Fruit fly (Drosophila melanogaster): ENCODE data around the gene CG6707.

The CG6707 gene

dm6 chr3L:9853895-9854470 lies 44.4 kb downstream of the CG6707 start (continued):
- TF ChIP-seq CkIIα-i1 (GFP tag; IDR thresholded peaks at IDR 0.05) (no peak), Mad (GFP tag; optimal IDR thresholded peaks at IDR 0.05) (no peak), Ssrp (tag; optimal IDR thresholded peaks at IDR 0.05) (no peak), CG6654 (GFP tag; optimal IDR thresholded peaks at IDR 0.05) (no peak), CG6175 (GFP tag; IDR thresholded peaks at IDR 0.05) (peak; percentile 69; the same call in 2 of the 3 replicates), chinmo (GFP tag; IDR thresholded peaks at IDR 0.05; ENCODE audit: partially characterized antibody) (peak; percentile 91; the same call in 3 of the 4 replicates), CG14710 (tag; optimal IDR thresholded peaks at IDR 0.05) (no peak), sens (GFP tag) (no peak), Fer3 (tag; optimal IDR thresholded peaks at IDR 0.05) (no peak), CG10979 (tag; optimal IDR thresholded peaks at IDR 0.05) (no peak), Trl (optimal IDR thresholded peaks at IDR 0.05) (peak in 1 of 2 experiments; percentile 59), Trl (GFP tag; optimal IDR thresholded peaks at IDR 0.05) (no peak), zfh1 (GFP tag; IDR thresholded peaks at IDR 0.05) (peak; percentile 50; the same call in 1 of the 3 replicates), HLH4C (GFP tag; IDR thresholded peaks at IDR 0.05; ENCODE audit: partially characterized antibody) (no peak; the same call in 2 of the 3 replicates), gem (tag; optimal IDR thresholded peaks at IDR 0.05) (no peak), Doc2 (GFP tag; IDR thresholded peaks at IDR 0.05) (no peak), CG2712 (tag; optimal IDR thresholded peaks at IDR 0.05) (no peak), CG4360 (GFP tag; IDR thresholded peaks at IDR 0.05) (peak; percentile 84), twi (tag; optimal IDR thresholded peaks at IDR 0.05) (peak; percentile 83), CG9215 (GFP tag; IDR thresholded peaks at IDR 0.05) (no peak), Usf (GFP tag; optimal IDR thresholded peaks at IDR 0.05) (no peak), tx (GFP tag; optimal IDR thresholded peaks at IDR 0.05) (no peak), CG14050 (GFP tag; IDR thresholded peaks at IDR 0.05) (no peak), CG2129 (GFP tag; IDR thresholded peaks at IDR 0.05; ENCODE audit: partially characterized antibody) (no peak), amos (GFP tag; IDR thresholded peaks at IDR 0.05; ENCODE audit: partially characterized antibody) (peak; percentile 23; the same call in 1 of the 2 replicates), CTCF (GFP tag; optimal IDR thresholded peaks at IDR 0.05) (no peak), hb (GFP tag; IDR thresholded peaks at IDR 0.05; ENCODE audit: partially characterized antibody) (no peak), croc (GFP tag; conservative IDR thresholded peaks at IDR 0.05) (no peak), Gsc (GFP tag; IDR thresholded peaks at IDR 0.05) (no peak), CG8359 (GFP tag; optimal IDR thresholded peaks at IDR 0.05; ENCODE audit: borderline replicate concordance) (no peak), aop (GFP tag; IDR thresholded peaks at IDR 0.05) (no peak), ham (GFP tag; IDR thresholded peaks at IDR 0.05) (no peak), emc (GFP tag; optimal IDR thresholded peaks at IDR 0.05) (no peak), Fer1 (GFP tag; optimal IDR thresholded peaks at IDR 0.05) (peak; percentile 33), CG17361 (GFP tag; IDR thresholded peaks at IDR 0.05) (no peak), tin (GFP tag; optimal IDR thresholded peaks at IDR 0.05) (peak; percentile 20), Six4 (GFP tag; optimal IDR thresholded peaks at IDR 0.05) (no peak), Nf-YC (tag; optimal IDR thresholded peaks at IDR 0.05) (no peak), dm (GFP tag; optimal IDR thresholded peaks at IDR 0.05) (no peak), B-H1 (GFP tag; IDR thresholded peaks at IDR 0.05) (no peak), toy (GFP tag; IDR thresholded peaks at IDR 0.05) (no peak), sug (tag; optimal IDR thresholded peaks at IDR 0.05) (peak; percentile 80), CG7357 (GFP tag; IDR thresholded peaks at IDR 0.05) (no peak), phol (tag; optimal IDR thresholded peaks at IDR 0.05) (no peak), CG6813 (GFP tag; optimal IDR thresholded peaks at IDR 0.05) (no peak), CG12942 (GFP tag; optimal IDR thresholded peaks at IDR 0.05) (no peak), kah (GFP tag; optimal IDR thresholded peaks at IDR 0.05) (no peak), chm (GFP tag; IDR thresholded peaks at IDR 0.05) (peak; percentile 26; the same call in 1 of the 2 replicates), Dbx (GFP tag; IDR thresholded peaks at IDR 0.05) (0 out of 3 replicates have a peak, but pooled peaks have one; percentile 21), CG3065 (GFP tag; optimal IDR thresholded peaks at IDR 0.05) (no peak), NC2β (GFP tag; optimal IDR thresholded peaks at IDR 0.05) (no peak), CG5245 (GFP tag; optimal IDR thresholded peaks at IDR 0.05) (no peak)

Measured in whole organism, embryonic.